Fruit fly (Drosophila melanogaster): ENCODE results near the gene Vha100-1.

Gene Vha100-1

dm6 chr3R:29122817-29123611, 8.0 kb upstream of the Vha100-1 start, which contains the start of the genes yem and Ctl2 (continued):
- peak; percentile 57 for TF ChIP-seq ash1 (GFP tag; optimal IDR thresholded peaks at IDR 0.05)
- TF ChIP-seq dan (GFP tag; IDR thresholded peaks at IDR 0.05) = no peak
- peak; percentile 32 for TF ChIP-seq CG18011 (GFP tag; optimal IDR thresholded peaks at IDR 0.05)
- peak; percentile 18 for TF ChIP-seq Rx (GFP tag; IDR thresholded peaks at IDR 0.05)
- TF ChIP-seq CG1024 (GFP tag; IDR thresholded peaks at IDR 0.05) = peak; percentile 25; the same call in 1 of the 2 replicates
- peak; percentile 77 for TF ChIP-seq Side (GFP tag; optimal IDR thresholded peaks at IDR 0.05)
- TF ChIP-seq ERR (GFP tag; optimal IDR thresholded peaks at IDR 0.05) = no peak
- TF ChIP-seq MESR4 (GFP tag; optimal IDR thresholded peaks at IDR 0.05) = peak; percentile 41
- no peak for TF ChIP-seq pros (GFP tag; optimal IDR thresholded peaks at IDR 0.05)
- no peak; the same call in 1 of the 2 replicates for TF ChIP-seq Taf1 (GFP tag; IDR thresholded peaks at IDR 0.05)
- no peak; the same call in 2 of the 3 replicates for TF ChIP-seq CG11093 (GFP tag; IDR thresholded peaks at IDR 0.05)
- TF ChIP-seq run (tag; optimal IDR thresholded peaks at IDR 0.05) = no peak
- TF ChIP-seq ara (GFP tag; IDR thresholded peaks at IDR 0.05) = 0 out of 2 replicates have a peak, but pooled peaks have one; percentile 50
- peak; percentile 58 for TF ChIP-seq twi (tag; optimal IDR thresholded peaks at IDR 0.05)
- TF ChIP-seq B-H2 (GFP tag; optimal IDR thresholded peaks at IDR 0.05) = peak; percentile 58
- peak; percentile 93 for TF ChIP-seq HLH54F (GFP tag; optimal IDR thresholded peaks at IDR 0.05)
- no peak for TF ChIP-seq dimm (GFP tag; IDR thresholded peaks at IDR 0.05)
- peak; percentile 45 for TF ChIP-seq Neu2 (GFP tag; optimal IDR thresholded peaks at IDR 0.05; ENCODE audit: borderline replicate concordance)
- peak; percentile 26 for TF ChIP-seq CG17385 (GFP tag; optimal IDR thresholded peaks at IDR 0.05)
- peak; percentile 61; the same call in 1 of the 2 replicates for TF ChIP-seq sens-2 (GFP tag; IDR thresholded peaks at IDR 0.05)
- TF ChIP-seq CG42726 (GFP tag; IDR thresholded peaks at IDR 0.05; ENCODE audit: partially characterized antibody) = peak; percentile 71
- TF ChIP-seq row (GFP tag; IDR thresholded peaks at IDR 0.05) = peak; percentile 88
- peak; percentile 25 for TF ChIP-seq MTF-1 (GFP tag; optimal IDR thresholded peaks at IDR 0.05; ENCODE audit: borderline replicate concordance)
- no peak for TF ChIP-seq seq (GFP tag; IDR thresholded peaks at IDR 0.05)
- peak; percentile 37 for TF ChIP-seq repo (GFP tag; optimal IDR thresholded peaks at IDR 0.05)
- TF ChIP-seq Hr51 (GFP tag; optimal IDR thresholded peaks at IDR 0.05) = peak; percentile 58 to 86
- TF ChIP-seq Bgb (GFP tag; IDR thresholded peaks at IDR 0.05; ENCODE audit: partially characterized antibody) = peak; percentile 34; the same call in 1 of the 2 replicates
- TF ChIP-seq maf-S (GFP tag; optimal IDR thresholded peaks at IDR 0.05) = peak; percentile 79
- TF ChIP-seq bsh (GFP tag; optimal IDR thresholded peaks at IDR 0.05) = peak in 1 of 2 experiments; percentile 35
- no peak for TF ChIP-seq fd64A (GFP tag; optimal IDR thresholded peaks at IDR 0.05)
- peak; percentile 50 for TF ChIP-seq CG8924 (tag; optimal IDR thresholded peaks at IDR 0.05)
- TF ChIP-seq odd (GFP tag; optimal IDR thresholded peaks at IDR 0.05) = no peak
- TF ChIP-seq ap (GFP tag; IDR thresholded peaks at IDR 0.05) = no peak
- TF ChIP-seq CG31365 (tag; optimal IDR thresholded peaks at IDR 0.05) = peak; percentile 13
- no peak for TF ChIP-seq grn (GFP tag; optimal IDR thresholded peaks at IDR 0.05)
- TF ChIP-seq Optix (GFP tag; IDR thresholded peaks at IDR 0.05) = no peak
- TF ChIP-seq CG18599 (GFP tag; optimal IDR thresholded peaks at IDR 0.05) = peak; percentile 69
- peak; percentile 58 for TF ChIP-seq Nf-YC (tag; optimal IDR thresholded peaks at IDR 0.05)
- TF ChIP-seq CG13775 (GFP tag; optimal IDR thresholded peaks at IDR 0.05) = peak; percentile 80
- peak; percentile 59 for TF ChIP-seq slou (GFP tag; optimal IDR thresholded peaks at IDR 0.05)
- TF ChIP-seq HmgD (GFP tag; optimal IDR thresholded peaks at IDR 0.05) = peak; percentile 64
- TF ChIP-seq CG2678 (tag; optimal IDR thresholded peaks at IDR 0.05) = peak; percentile 59
- peak; percentile 95 for TF ChIP-seq sens (GFP tag)
- peak; percentile 71 for TF ChIP-seq CG13424 (tag; optimal IDR thresholded peaks at IDR 0.05)
- peak; percentile 65 for TF ChIP-seq CG4404 (GFP tag; IDR thresholded peaks at IDR 0.05)
- TF ChIP-seq Doc2 (GFP tag; IDR thresholded peaks at IDR 0.05) = 0 out of 2 replicates have a peak, but pooled peaks have one; percentile 29
- TF ChIP-seq jigr1 (GFP tag; IDR thresholded peaks at IDR 0.05) = peak; percentile 68; the same call in 2 of the 3 replicates
- no peak for TF ChIP-seq CkIIα-i1 (GFP tag; IDR thresholded peaks at IDR 0.05)
